Fruit fly (Drosophila melanogaster) whole organism, embryonic: ENCODE measurements around the gene SCaMC.

Experiments used
- Adf1 ChIP-seq: fragments of 200-800 bp; sonication (Bioruptor generic); IDR thresholded peaks from 2 replicates; pipeline ENCODE4 v1.3.6; 2022; ENCODE audit warnings: missing biosample characterization, missing genetic modification characterization
- Aef1 ChIP-seq: fragments of 200-800 bp; sonication (Bioruptor generic); IDR thresholded peaks from 3 replicates; pipeline ENCODE4 v1.3.6; 2022; ENCODE audit warnings: missing biosample characterization, missing genetic modification characterization
- Blimp-1 ChIP-seq: fragments of 200-800 bp; sonication (Bioruptor generic); optimal IDR thresholded peaks from 3 replicates; lab custom pipeline; 2018; ENCODE audit warnings: missing biosample characterization, missing genetic modification characterization, mild to moderate bottlenecking, moderate library complexity, missing genetic modification reagents
- C15 ChIP-seq: fragments of 200-800 bp; sonication (Bioruptor generic); IDR thresholded peaks from 3 replicates; pipeline ENCODE4 v1.3.6; 2022; ENCODE audit warnings: missing biosample characterization, missing genetic modification characterization
- CG10209 ChIP-seq: fragments of 200-800 bp; sonication (Bioruptor generic); optimal IDR thresholded peaks from 3 replicates; lab custom pipeline; 2017; ENCODE audit warnings: missing biosample characterization, mild to moderate bottlenecking, missing genetic modification characterization, missing genetic modification reagents
- CG10431 ChIP-seq: fragments of 200-800 bp; sonication (Bioruptor generic); optimal IDR thresholded peaks from 3 replicates; lab custom pipeline; 2018; ENCODE audit warnings: missing biosample characterization, mild to moderate bottlenecking, missing genetic modification characterization
- CG12659 ChIP-seq: fragments of 200-800 bp; sonication (Bioruptor generic); optimal IDR thresholded peaks from 3 replicates; lab custom pipeline; 2017; ENCODE audit warnings: mild to moderate bottlenecking, missing biosample characterization, missing genetic modification reagents, missing genetic modification characterization
- CG14050 ChIP-seq: fragments of 200-800 bp; sonication (Bioruptor generic); IDR thresholded peaks from 3 replicates; pipeline ENCODE4 v1.3.6; 2022; ENCODE audit warnings: missing biosample characterization, missing genetic modification characterization
- CG15073 ChIP-seq: fragments of 200-800 bp; sonication (Bioruptor generic); optimal IDR thresholded peaks from 2 replicates; lab custom pipeline; 2016; ENCODE audit warnings: missing biosample characterization, missing genetic modification characterization
- CG17186 ChIP-seq: fragments of 200-800 bp; sonication (Bioruptor generic); optimal IDR thresholded peaks from 3 replicates; lab custom pipeline; 2017; ENCODE audit warnings: missing biosample characterization, missing genetic modification reagents, missing genetic modification characterization
- CG17829 ChIP-seq: fragments of 200-800 bp; optimal IDR thresholded peaks from 2 replicates; lab custom pipeline; 2019; ENCODE audit warnings: missing biosample characterization, mild to moderate bottlenecking, missing genetic modification characterization, moderate library complexity
- CG2712 ChIP-seq: fragments of 200-800 bp; optimal IDR thresholded peaks from 3 replicates; lab custom pipeline; 2019; ENCODE audit warnings: missing biosample characterization, mild to moderate bottlenecking, missing genetic modification characterization, moderate library complexity
- CG30020 ChIP-seq: fragments of 200-800 bp; optimal IDR thresholded peaks from 2 replicates; lab custom pipeline; 2019; ENCODE audit warnings: missing biosample characterization, mild to moderate bottlenecking, missing genetic modification characterization, moderate library complexity
- CG3995 ChIP-seq: fragments of 200-800 bp; sonication (Bioruptor generic); optimal IDR thresholded peaks from 3 replicates; lab custom pipeline; 2016; ENCODE audit warnings: missing biosample characterization, missing genetic modification characterization
- CG4424 ChIP-seq: fragments of 200-800 bp; sonication (Bioruptor generic); optimal IDR thresholded peaks from 3 replicates; lab custom pipeline; 2016; ENCODE audit warnings: missing biosample characterization, missing genetic modification characterization
- CG4707 ChIP-seq: fragments of 200-800 bp; sonication (Bioruptor generic); optimal IDR thresholded peaks from 2 replicates; lab custom pipeline; 2018; ENCODE audit warnings: missing biosample characterization, mild to moderate bottlenecking, missing genetic modification characterization, moderate library complexity
- CG7987 ChIP-seq: fragments of 200-800 bp; sonication (Bioruptor generic); optimal IDR thresholded peaks from 2 replicates; lab custom pipeline; 2018; ENCODE audit warnings: missing biosample characterization, mild to moderate bottlenecking, missing genetic modification characterization, moderate library complexity
- CG9215 ChIP-seq: fragments of 200-800 bp; sonication (Bioruptor generic); IDR thresholded peaks from 2 replicates; pipeline ENCODE4 v1.3.6; 2022; ENCODE audit warnings: missing biosample characterization, missing genetic modification characterization
- CG9727 ChIP-seq: fragments of 200-800 bp; sonication (Bioruptor generic); optimal IDR thresholded peaks from 3 replicates; lab custom pipeline; 2017; ENCODE audit warnings: missing biosample characterization, mild to moderate bottlenecking, missing genetic modification characterization
- CHES-1-like ChIP-seq: fragments of 200-800 bp; sonication (Bioruptor generic); optimal IDR thresholded peaks from 2 replicates; lab custom pipeline; 2016; ENCODE audit warnings: missing biosample characterization, missing genetic modification characterization
- CTCF ChIP-seq: fragments of 200-800 bp; sonication (Bioruptor generic); optimal IDR thresholded peaks from 2 replicates; lab custom pipeline; 2017; ENCODE audit warnings: missing biosample characterization, mild to moderate bottlenecking, missing genetic modification characterization, moderate library complexity
- D19B ChIP-seq: fragments of 200-800 bp; sonication (Bioruptor generic); optimal IDR thresholded peaks from 2 replicates; lab custom pipeline; 2017; ENCODE audit warnings: missing biosample characterization, mild to moderate bottlenecking, missing genetic modification characterization
- Dip3 ChIP-seq: fragments of 200-800 bp; sonication (Bioruptor generic); optimal IDR thresholded peaks from 3 replicates; lab custom pipeline; 2016; ENCODE audit warnings: missing biosample characterization, missing genetic modification characterization
- Doc2 ChIP-seq: fragments of 200-800 bp; sonication (Bioruptor generic); IDR thresholded peaks from 2 replicates; pipeline ENCODE4 v1.3.6; 2022; ENCODE audit warnings: missing biosample characterization, missing genetic modification characterization
- E2f2 ChIP-seq: fragments of 200-800 bp; sonication (Bioruptor generic); IDR thresholded peaks from 2 replicates; pipeline ENCODE4 v1.3.6; 2022; ENCODE audit warnings: missing biosample characterization, missing genetic modification characterization
- Hr3 ChIP-seq: fragments of 200-800 bp; sonication (Bioruptor generic); optimal IDR thresholded peaks from 3 replicates; lab custom pipeline; 2016; ENCODE audit warnings: missing biosample characterization, missing genetic modification characterization
- MTF-1 ChIP-seq: fragments of 200-800 bp; sonication (Bioruptor generic); optimal IDR thresholded peaks from 2 replicates; lab custom pipeline; 2018; ENCODE audit warnings: missing biosample characterization, mild to moderate bottlenecking, missing genetic modification characterization, borderline replicate concordance
- Nf-YB ChIP-seq: fragments of 200-800 bp; sonication (Bioruptor generic); optimal IDR thresholded peaks from 3 replicates; lab custom pipeline; 2019; ENCODE audit warnings: missing biosample characterization, mild to moderate bottlenecking, missing genetic modification characterization, moderate library complexity
- Opbp ChIP-seq: fragments of 200-800 bp; sonication (Bioruptor generic); IDR thresholded peaks from 3 replicates; pipeline ENCODE4 v1.3.6; 2022; ENCODE audit warnings: missing biosample characterization, missing genetic modification characterization; ENCODE audit not compliant: partially characterized antibody
- Six4 ChIP-seq: fragments of 200-800 bp; sonication (Bioruptor generic); optimal IDR thresholded peaks from 2 replicates; lab custom pipeline; 2016; ENCODE audit warnings: missing biosample characterization, missing genetic modification characterization
- ab ChIP-seq: fragments of 200-800 bp; sonication (Bioruptor generic); optimal IDR thresholded peaks from 2 replicates; lab custom pipeline; 2016; ENCODE audit warnings: missing biosample characterization, missing genetic modification characterization
- amos ChIP-seq: fragments of 200-800 bp; sonication (Bioruptor generic); IDR thresholded peaks from 2 replicates; pipeline ENCODE4 v1.3.6; 2022; ENCODE audit warnings: missing biosample characterization, missing genetic modification characterization; ENCODE audit not compliant: partially characterized antibody
- az2 ChIP-seq: fragments of 200-800 bp; sonication (Bioruptor generic); optimal IDR thresholded peaks from 3 replicates; lab custom pipeline; 2016; ENCODE audit warnings: missing biosample characterization, missing genetic modification characterization
- chn ChIP-seq: fragments of 200-800 bp; sonication (Bioruptor generic); optimal IDR thresholded peaks from 2 replicates; lab custom pipeline; 2016; ENCODE audit warnings: missing biosample characterization, missing genetic modification characterization
- crol ChIP-seq: fragments of 200-800 bp; sonication (Bioruptor generic); IDR thresholded peaks from 2 replicates; pipeline ENCODE4 v1.3.6; 2022; ENCODE audit warnings: missing biosample characterization, missing genetic modification characterization
- da ChIP-seq: fragments of 200-800 bp; sonication (Bioruptor generic); optimal IDR thresholded peaks from 2 replicates; lab custom pipeline; 2016; ENCODE audit warnings: missing biosample characterization, missing genetic modification characterization
- danr ChIP-seq: fragments of 200-800 bp; sonication (Bioruptor generic); IDR thresholded peaks from 2 replicates; pipeline ENCODE4 v1.3.6; 2022; ENCODE audit warnings: missing biosample characterization, missing genetic modification characterization
- dmrt11E ChIP-seq: fragments of 200-800 bp; sonication (Bioruptor generic); optimal IDR thresholded peaks from 3 replicates; lab custom pipeline; 2018; ENCODE audit warnings: missing biosample characterization, mild to moderate bottlenecking, missing genetic modification characterization, moderate library complexity
- fd102C ChIP-seq: fragments of 200-800 bp; sonication (Bioruptor generic); optimal IDR thresholded peaks from 2 replicates; lab custom pipeline; 2018; ENCODE audit warnings: missing biosample characterization, mild to moderate bottlenecking, missing genetic modification characterization, moderate library complexity
- gce ChIP-seq: fragments of 200-800 bp; sonication (Bioruptor generic); IDR thresholded peaks from 3 replicates; pipeline ENCODE4 v1.3.6; 2022; ENCODE audit warnings: missing biosample characterization, missing genetic modification characterization
- gt ChIP-seq: fragments of 200-800 bp; sonication (Bioruptor generic); IDR thresholded peaks from 2 replicates; pipeline ENCODE4 v1.3.6; 2022; ENCODE audit warnings: missing biosample characterization, missing genetic modification characterization
- hb ChIP-seq: fragments of 200-800 bp; sonication (Bioruptor generic); IDR thresholded peaks from 3 replicates; pipeline ENCODE4 v1.3.6; 2022; ENCODE audit warnings: missing biosample characterization, missing genetic modification characterization; ENCODE audit not compliant: partially characterized antibody
- her ChIP-seq: fragments of 200-800 bp; sonication (Bioruptor generic); optimal IDR thresholded peaks from 2 replicates; lab custom pipeline; 2016; ENCODE audit warnings: missing biosample characterization, missing genetic modification characterization
- kay ChIP-seq: fragments of 200-800 bp; sonication (Bioruptor generic); optimal IDR thresholded peaks from 2 replicates; lab custom pipeline; 2016; ENCODE audit warnings: missing biosample characterization, missing genetic modification characterization
- ken ChIP-seq: fragments of 200-800 bp; sonication (Bioruptor generic); IDR thresholded peaks from 3 replicates; pipeline ENCODE4 v1.3.6; 2022; ENCODE audit warnings: missing biosample characterization, missing genetic modification characterization
- oc ChIP-seq: fragments of 200-800 bp; sonication (Bioruptor generic); optimal IDR thresholded peaks from 2 replicates; lab custom pipeline; 2018; ENCODE audit warnings: missing biosample characterization, mild to moderate bottlenecking, missing genetic modification characterization, moderate library complexity
- rib ChIP-seq: fragments of 200-800 bp; sonication (Bioruptor generic); IDR thresholded peaks from 2 replicates; pipeline ENCODE4 v1.3.6; 2022; ENCODE audit warnings: missing biosample characterization, missing genetic modification characterization
- stc ChIP-seq: fragments of 200-800 bp; sonication (Bioruptor generic); IDR thresholded peaks from 2 replicates; pipeline ENCODE4 v1.3.6; 2022; ENCODE audit warnings: missing biosample characterization, missing genetic modification characterization
- tll ChIP-seq, 2 experiments: fragments of 200-800 bp in 1 of 2; fragments of >200 bp in 1 of 2; sonication (Bioruptor generic) in 1 of 2; optimal IDR thresholded peaks; 2 replicates each; lab custom pipeline; 2017 to 2019; ENCODE audit warnings: missing biosample characterization in 2 of 2, missing genetic modification characterization in 2 of 2, mild to moderate bottlenecking in 1 of 2, moderate library complexity in 1 of 2
- trh ChIP-seq: fragments of 200-800 bp; sonication (Bioruptor generic); optimal IDR thresholded peaks from 2 replicates; lab custom pipeline; 2016; ENCODE audit warnings: missing biosample characterization, missing genetic modification characterization

The SCaMC gene

DNA sequence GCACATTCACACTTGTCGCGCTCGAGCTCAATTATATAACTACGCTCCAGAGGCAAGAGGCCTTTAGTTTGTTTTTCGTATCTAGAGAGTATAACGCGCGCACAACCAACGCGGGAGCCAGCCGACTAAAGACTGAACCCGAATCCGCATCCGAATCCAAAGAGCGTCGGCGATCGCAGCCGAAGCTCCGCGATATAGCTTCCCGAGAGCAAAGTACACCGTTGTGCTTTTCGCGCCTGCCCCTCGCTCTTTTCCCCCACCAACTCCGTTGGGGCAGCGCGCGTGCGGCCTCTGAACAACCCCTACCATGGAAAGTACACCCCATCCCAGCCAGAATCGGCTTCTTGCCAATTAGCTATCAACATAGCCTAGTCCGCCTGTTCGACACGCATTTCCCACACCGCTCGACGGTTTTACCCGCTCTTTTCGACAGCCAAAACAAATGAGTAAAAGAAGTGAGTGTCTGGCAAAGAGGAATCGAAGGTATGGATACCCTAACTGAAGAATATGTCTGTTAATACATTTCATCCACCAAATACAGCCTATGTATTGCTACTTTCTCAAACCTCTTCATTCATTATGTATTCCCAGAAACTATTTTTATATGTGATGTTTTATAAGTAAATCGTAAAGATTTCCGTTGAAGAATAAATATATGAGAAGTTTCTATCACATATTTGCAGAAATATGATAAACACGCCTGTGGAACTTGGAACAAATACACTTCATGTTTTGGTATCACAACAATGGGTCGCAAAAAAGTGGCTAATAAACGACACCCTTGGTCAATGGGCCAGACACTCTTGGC is 5.9 kb downstream of the SCaMC start (continued):
- TF ChIP-seq gce (GFP tag; lab: Robert Waterston, UW) = 0 out of 3 replicates have a peak, but pooled peaks have one; percentile 50
- no peak for TF ChIP-seq Nf-YB
- peak; percentile 82 for TF ChIP-seq rib (GFP tag; lab: Robert Waterston, UW)
- TF ChIP-seq C15 (GFP tag; lab: Robert Waterston, UW) = peak; percentile 34; the same call in 1 of the 3 replicates
- peak; percentile 16 for TF ChIP-seq CG9727
- peak; percentile 97 for TF ChIP-seq D19B
- peak; percentile 32 for TF ChIP-seq kay
- peak; percentile 97 for TF ChIP-seq crol (GFP tag; lab: Robert Waterston, UW)
- no peak for TF ChIP-seq danr (GFP tag; lab: Robert Waterston, UW)
- TF ChIP-seq Aef1 (GFP tag; lab: Robert Waterston, UW) = no peak; the same call in 2 of the 3 replicates
- no peak for TF ChIP-seq CG2712 (tag; lab: Kevin White, UChicago)
- peak; percentile 47 for TF ChIP-seq Dip3 (GFP tag; lab: Kevin White, UChicago)
- no peak for TF ChIP-seq dmrt11E (tag; lab: Kevin White, UChicago)
- no peak for TF ChIP-seq CTCF (GFP tag; lab: Kevin White, UChicago)
- TF ChIP-seq gt (GFP tag; lab: Robert Waterston, UW) = no peak
- peak; percentile 54 for TF ChIP-seq CG7987 (GFP tag; lab: Kevin White, UChicago)
- peak; percentile 32 for TF ChIP-seq MTF-1
- TF ChIP-seq az2 (GFP tag; lab: Kevin White, UChicago) = no peak
- no peak for TF ChIP-seq oc (tag; lab: Kevin White, UChicago)
- no peak for TF ChIP-seq CG17829 (tag; lab: Kevin White, UChicago)
- TF ChIP-seq tll (GFP tag; optimal IDR thresholded peaks at IDR 0.05; lab: Kevin White, UChicago) = no peak
- no peak for TF ChIP-seq CG4707 (GFP tag; lab: Kevin White, UChicago)
- TF ChIP-seq hb (GFP tag; lab: Robert Waterston, UW) = no peak
- no peak for TF ChIP-seq CG17186 (GFP tag; lab: Kevin White, UChicago)
- no peak for TF ChIP-seq Blimp-1 (GFP tag; lab: Kevin White, UChicago)
- no peak for TF ChIP-seq Doc2
- no peak for TF ChIP-seq fd102C (GFP tag; lab: Kevin White, UChicago)
- TF ChIP-seq amos (GFP tag; lab: Robert Waterston, UW) = peak; percentile 54; the same call in 1 of the 2 replicates
- TF ChIP-seq ab (GFP tag; lab: Kevin White, UChicago) = no peak
- TF ChIP-seq Hr3 (GFP tag; lab: Kevin White, UChicago) = no peak
- TF ChIP-seq Opbp (GFP tag; lab: Robert Waterston, UW) = peak; percentile 32; the same call in 1 of the 3 replicates
- TF ChIP-seq chn = no peak
- peak; percentile 27 for TF ChIP-seq CG10209 (GFP tag; lab: Kevin White, UChicago)
- peak; percentile 80 for TF ChIP-seq Adf1 (GFP tag; lab: Robert Waterston, UW)
- TF ChIP-seq da (GFP tag; lab: Kevin White, UChicago) = no peak
- TF ChIP-seq E2f2 (GFP tag; lab: Robert Waterston, UW) = peak; percentile 12; the same call in 1 of the 2 replicates
- no peak for TF ChIP-seq CHES-1-like (GFP tag; lab: Kevin White, UChicago)
- TF ChIP-seq CG10431 = peak; percentile 12
- TF ChIP-seq CG15073 (GFP tag; lab: Kevin White, UChicago) = no peak
- TF ChIP-seq trh (GFP tag; lab: Kevin White, UChicago) = no peak
- TF ChIP-seq CG14050 (GFP tag; lab: Robert Waterston, UW) = no peak
- TF ChIP-seq ken (GFP tag; lab: Robert Waterston, UW) = peak; percentile 31; the same call in 1 of the 3 replicates
- no peak for TF ChIP-seq her (GFP tag; lab: Kevin White, UChicago)
- no peak for TF ChIP-seq Six4 (GFP tag; lab: Kevin White, UChicago)
- TF ChIP-seq CG12659 (GFP tag; lab: Kevin White, UChicago) = no peak
- no peak for TF ChIP-seq CG4424
- TF ChIP-seq CG9215 = peak; percentile 63
- peak; percentile 58; the same call in 1 of the 2 replicates for TF ChIP-seq stc
- no peak for TF ChIP-seq CG3995
- TF ChIP-seq CG30020 (tag; lab: Kevin White, UChicago) = no peak
